Worm (Caenorhabditis elegans) whole organism, L2 larva: ENCODE results near the gene gsp-2.

Experiments used
- aly-2 ChIP-seq: fragments of 150-350 bp; optimal IDR thresholded peaks from 2 replicates; lab custom pipeline; 2014; ENCODE audit warnings: missing biosample characterization, missing genetic modification characterization
- ceh-82 ChIP-seq: fragments of 150-350 bp; optimal IDR thresholded peaks from 2 replicates; lab custom pipeline; 2014; ENCODE audit warnings: missing biosample characterization, missing genetic modification characterization
- egl-27 ChIP-seq: sonication (generic microtip); optimal IDR thresholded peaks from 3 replicates; lab custom pipeline; 2017; ENCODE audit warnings: missing biosample characterization, missing genetic modification reagents, missing genetic modification characterization
- lin-11 ChIP-seq: fragments of 150-350 bp; sonication (generic microtip); optimal IDR thresholded peaks from 2 replicates; lab custom pipeline; 2014; ENCODE audit warnings: missing biosample characterization, missing genetic modification characterization, inconsistent platforms, mixed read lengths
- lin-39 ChIP-seq: fragments of 150-350 bp; optimal IDR thresholded peaks from 2 replicates; lab custom pipeline; 2014; ENCODE audit warnings: missing biosample characterization, missing genetic modification reagents, missing genetic modification characterization
- nhr-25 ChIP-seq: fragments of 150-350 bp; sonication (generic microtip); optimal IDR thresholded peaks from 3 replicates; lab custom pipeline; 2014; ENCODE audit warnings: missing biosample characterization, missing genetic modification characterization
- unc-39 ChIP-seq: fragments of 150-350 bp; optimal IDR thresholded peaks from 2 replicates; lab custom pipeline; 2014; ENCODE audit warnings: missing biosample characterization, missing genetic modification characterization
- unc-62 ChIP-seq: fragments of 150-350 bp; optimal IDR thresholded peaks from 2 replicates; lab custom pipeline; 2014; ENCODE audit warnings: missing biosample characterization, missing genetic modification reagents, missing genetic modification characterization
- ztf-11 ChIP-seq: sonication (generic microtip); optimal IDR thresholded peaks from 2 replicates; lab custom pipeline; 2017; ENCODE audit warnings: missing biosample characterization, missing genetic modification characterization
- ztf-4 ChIP-seq: fragments of 150-350 bp; optimal IDR thresholded peaks from 2 replicates; lab custom pipeline; 2014; ENCODE audit warnings: missing biosample characterization, missing genetic modification characterization

- TF ChIP-seq lin-39 (tag; lab: Kevin White, UChicago) (no peak), aly-2 (tag; lab: Kevin White, UChicago) (no peak), ceh-82 (no peak), unc-62 (GFP tag; lab: Kevin White, UChicago) (no peak), lin-11 (tag; lab: Kevin White, UChicago) (no peak), unc-39 (no peak), ztf-4 (tag; lab: Kevin White, UChicago) (no peak), ztf-11 (tag; lab: Kevin White, UChicago) (no peak), nhr-25 (tag; lab: Kevin White, UChicago) (peak; percentile 48), egl-27 (tag; lab: Kevin White, UChicago) (no peak)
Observed at ce11 chrIII:7329155-7329732, 7.1 kb upstream of the gsp-2 start, which contains the start of gene lab-2.
